Worm (Caenorhabditis elegans) whole organism, L2 larva: ENCODE measurements around the gene T04C12.1.

Experiments
- C34F6.9 ChIP-seq: fragments of 150-350 bp; optimal IDR thresholded peaks from 2 replicates; lab custom pipeline; 2014; ENCODE audit warnings: missing biosample characterization, missing genetic modification characterization
- F13H6.1 ChIP-seq: sonication (generic microtip); optimal IDR thresholded peaks from 2 replicates; lab custom pipeline; 2016; ENCODE audit warnings: missing genetic modification characterization, missing compliant biosample characterization
- R02D3.7 ChIP-seq: fragments of 150-350 bp; optimal IDR thresholded peaks from 2 replicates; lab custom pipeline; 2014; ENCODE audit warnings: missing biosample characterization, missing genetic modification characterization
- Y55F3AM.14 ChIP-seq: fragments of 200-800 bp; sonication (Bioruptor generic); optimal IDR thresholded peaks from 2 replicates; lab custom pipeline; 2018; ENCODE audit warnings: mild to moderate bottlenecking, missing genetic modification characterization, missing compliant biosample characterization
- ZK546.5 ChIP-seq: sonication (generic microtip); optimal IDR thresholded peaks from 2 replicates; lab custom pipeline; 2017; ENCODE audit warnings: missing biosample characterization, missing genetic modification characterization
- blmp-1 ChIP-seq: sonication (generic microtip); optimal IDR thresholded peaks from 2 replicates; lab custom pipeline; 2017; ENCODE audit warnings: missing genetic modification characterization, mild to moderate bottlenecking, missing compliant biosample characterization, antibody characterized with exemption, moderate library complexity; ENCODE audit not compliant: insufficient read depth
- ceh-16 ChIP-seq: fragments of 150-350 bp; optimal IDR thresholded peaks from 2 replicates; lab custom pipeline; 2014; ENCODE audit warnings: missing biosample characterization, missing genetic modification characterization
- crh-2 ChIP-seq: sonication (generic microtip); optimal IDR thresholded peaks from 2 replicates; lab custom pipeline; 2017; ENCODE audit warnings: missing biosample characterization, missing genetic modification characterization
- elt-1 ChIP-seq: fragments of 150-350 bp; optimal IDR thresholded peaks from 2 replicates; lab custom pipeline; 2014; ENCODE audit warnings: missing biosample characterization, missing genetic modification characterization
- fos-1 ChIP-seq: fragments of 150-350 bp; optimal IDR thresholded peaks from 2 replicates; lab custom pipeline; 2014; ENCODE audit warnings: missing biosample characterization, missing genetic modification characterization
- gmeb-1 ChIP-seq: fragments of 150-350 bp; optimal IDR thresholded peaks from 2 replicates; lab custom pipeline; 2014; ENCODE audit warnings: missing biosample characterization, missing genetic modification characterization
- lin-11 ChIP-seq: fragments of 150-350 bp; sonication (generic microtip); optimal IDR thresholded peaks from 2 replicates; lab custom pipeline; 2014; ENCODE audit warnings: missing biosample characterization, missing genetic modification characterization, inconsistent platforms, mixed read lengths
- lin-13 ChIP-seq: fragments of 150-350 bp; optimal IDR thresholded peaks from 2 replicates; lab custom pipeline; 2014; ENCODE audit warnings: missing biosample characterization, missing genetic modification reagents, missing genetic modification characterization
- lsy-2 ChIP-seq, 2 experiments: fragments of 150-350 bp in 1 of 2; sonication (generic microtip) in 1 of 2; optimal IDR thresholded peaks; 2 replicates each; lab custom pipeline; 2014 to 2017; ENCODE audit warnings: missing biosample characterization in 2 of 2, missing genetic modification characterization in 2 of 2
- mab-5 ChIP-seq: fragments of 150-350 bp; optimal IDR thresholded peaks from 2 replicates; lab custom pipeline; 2014; ENCODE audit warnings: missing biosample characterization, missing genetic modification characterization
- mdl-1 ChIP-seq, 2 experiments: fragments of 150-350 bp in 1 of 2; sonication (generic microtip) in 1 of 2; optimal IDR thresholded peaks; 2 replicates each; lab custom pipeline; 2017; ENCODE audit warnings: missing biosample characterization in 2 of 2, missing genetic modification characterization in 2 of 2
- nhr-10 ChIP-seq: sonication (generic microtip); optimal IDR thresholded peaks from 2 replicates; lab custom pipeline; 2017; ENCODE audit warnings: missing biosample characterization, missing genetic modification characterization
- nhr-12 ChIP-seq: fragments of 150-350 bp; optimal IDR thresholded peaks from 2 replicates; lab custom pipeline; 2014; ENCODE audit warnings: missing biosample characterization, missing genetic modification characterization
- nhr-129 ChIP-seq: fragments of 150-350 bp; optimal IDR thresholded peaks from 2 replicates; lab custom pipeline; 2014; ENCODE audit warnings: missing biosample characterization, missing genetic modification characterization
- nhr-21 ChIP-seq: fragments of 150-350 bp; optimal IDR thresholded peaks from 2 replicates; lab custom pipeline; 2014; ENCODE audit warnings: missing biosample characterization, missing genetic modification characterization
- nhr-237 ChIP-seq: fragments of 150-350 bp; optimal IDR thresholded peaks from 2 replicates; lab custom pipeline; 2014; ENCODE audit warnings: missing biosample characterization, missing genetic modification characterization
- nhr-25 ChIP-seq: fragments of 150-350 bp; sonication (generic microtip); optimal IDR thresholded peaks from 3 replicates; lab custom pipeline; 2014; ENCODE audit warnings: missing biosample characterization, missing genetic modification characterization
- nhr-77 ChIP-seq: fragments of 150-350 bp; optimal IDR thresholded peaks from 2 replicates; lab custom pipeline; 2014; ENCODE audit warnings: missing biosample characterization, missing genetic modification characterization
- sem-4 ChIP-seq: fragments of 150-350 bp; optimal IDR thresholded peaks from 2 replicates; lab custom pipeline; 2014; ENCODE audit warnings: missing biosample characterization, missing genetic modification reagents, missing genetic modification characterization
- skn-1 ChIP-seq: sonication (generic microtip); optimal IDR thresholded peaks from 2 replicates; lab custom pipeline; 2017; ENCODE audit warnings: missing biosample characterization, missing genetic modification characterization
- sma-3 ChIP-seq: sonication (generic microtip); optimal IDR thresholded peaks from 2 replicates; lab custom pipeline; 2016; ENCODE audit warnings: missing genetic modification reagents, missing genetic modification characterization, missing compliant biosample characterization
- sma-9 ChIP-seq, 2 experiments: fragments of 150-350 bp in 1 of 2; sonication (generic microtip) in 1 of 2; optimal IDR thresholded peaks; 2 replicates each; lab custom pipeline; 2014 to 2016; ENCODE audit warnings: missing genetic modification characterization in 2 of 2, mild to moderate bottlenecking in 1 of 2, missing biosample characterization in 1 of 2, missing compliant biosample characterization in 1 of 2, missing genetic modification reagents in 1 of 2, moderate library complexity in 1 of 2
- snpc-4 ChIP-seq: fragments of 150-350 bp; optimal IDR thresholded peaks from 2 replicates; lab custom pipeline; 2014; ENCODE audit warnings: missing biosample characterization, missing genetic modification characterization
- unc-39 ChIP-seq: fragments of 150-350 bp; optimal IDR thresholded peaks from 2 replicates; lab custom pipeline; 2014; ENCODE audit warnings: missing biosample characterization, missing genetic modification characterization
- unc-55 ChIP-seq: fragments of 150-350 bp; sonication (generic microtip); optimal IDR thresholded peaks from 3 replicates; lab custom pipeline; 2014; ENCODE audit warnings: missing biosample characterization, missing genetic modification reagents, missing genetic modification characterization
- unc-62 ChIP-seq: fragments of 150-350 bp; optimal IDR thresholded peaks from 2 replicates; lab custom pipeline; 2014; ENCODE audit warnings: missing biosample characterization, missing genetic modification reagents, missing genetic modification characterization
- zag-1 ChIP-seq: fragments of 150-350 bp; optimal IDR thresholded peaks from 2 replicates; lab custom pipeline; 2014; ENCODE audit warnings: missing biosample characterization, missing genetic modification characterization
- ztf-1 ChIP-seq: fragments of 200-800 bp; sonication (Bioruptor generic); conservative IDR thresholded peaks from 2 replicates; pipeline ENCODE4 v1.3.6; 2022; ENCODE audit warnings: missing genetic modification characterization, missing compliant biosample characterization
- ztf-11 ChIP-seq: sonication (generic microtip); optimal IDR thresholded peaks from 2 replicates; lab custom pipeline; 2017; ENCODE audit warnings: missing biosample characterization, missing genetic modification characterization

The T04C12.1 gene

ce11 chrV:11094698-11095097, 35.6 kb upstream of the T04C12.1 start:
- TF ChIP-seq ceh-16 (tag; lab: Kevin White, UChicago): no peak
- peak; percentile 2 for TF ChIP-seq nhr-129 (tag; lab: Kevin White, UChicago)
- peak; percentile 70 for TF ChIP-seq blmp-1
- TF ChIP-seq elt-1: no peak
- peak; percentile 28 for TF ChIP-seq sma-9 (GFP tag; optimal IDR thresholded peaks at IDR 0.05; lab: Kevin White, UChicago)
- TF ChIP-seq sma-9 (tag; optimal IDR thresholded peaks at IDR 0.05; lab: Kevin White, UChicago): no peak
- TF ChIP-seq lin-13 (GFP tag; lab: Kevin White, UChicago): no peak
- TF ChIP-seq crh-2: no peak
- TF ChIP-seq nhr-25 (tag; lab: Kevin White, UChicago): peak; percentile 84
- TF ChIP-seq ztf-1: no peak

DNA sequence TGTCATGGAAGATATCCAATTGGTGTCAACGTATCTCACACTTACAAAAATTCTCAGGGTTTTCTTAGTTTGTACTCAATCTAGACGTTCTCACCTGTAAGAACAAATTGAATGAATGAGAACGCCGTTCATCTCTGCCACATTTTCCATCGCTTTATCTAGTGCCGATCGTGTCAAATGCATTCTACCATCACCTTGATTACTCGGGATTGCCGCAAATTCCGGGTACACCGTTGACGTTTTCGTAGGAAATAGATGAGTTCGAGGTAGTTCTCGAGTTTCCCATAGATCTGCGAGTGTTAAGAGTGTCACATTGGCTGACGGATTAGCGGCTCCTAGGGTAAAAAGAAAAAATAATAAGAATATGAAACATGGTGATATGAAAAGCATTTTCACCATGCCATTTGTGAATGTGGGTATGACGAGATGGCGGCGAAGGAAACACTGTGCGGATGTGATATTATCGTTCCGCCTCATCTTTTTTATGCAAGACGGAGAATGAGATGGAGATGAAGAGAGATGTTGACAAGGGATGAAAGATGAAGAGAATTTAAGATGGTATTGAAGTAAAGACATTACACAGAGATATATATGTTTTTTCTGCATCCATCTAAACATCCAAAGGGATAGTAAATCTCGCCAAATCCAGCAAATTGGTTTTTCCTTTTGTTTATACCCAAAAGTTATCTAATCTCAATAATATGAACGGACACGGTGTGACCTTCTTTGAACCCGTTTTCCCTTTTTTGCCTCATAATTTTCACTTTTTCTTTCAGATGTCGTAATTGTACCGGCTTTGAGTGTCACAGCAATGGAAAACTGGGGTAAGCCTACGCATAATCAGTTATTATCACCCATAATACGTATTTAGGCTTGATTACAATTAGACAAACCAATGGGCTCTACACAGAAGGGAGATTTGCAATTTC, 34.4 kb upstream of the T04C12.1 start, which contains the start of gene lact-8:
Gene lact-8 (minus strand): TSS at position 445 of the 929 bp plus-strand sequence.
- peak; percentile 55 for TF ChIP-seq blmp-1
- no peak for TF ChIP-seq sem-4 (tag; lab: Kevin White, UChicago)
- TF ChIP-seq, all 48 proteins: peak for 1

ce11 chrV:11087519-11087998, 28.5 kb upstream of the T04C12.1 start, which contains the start of gene Y42A5A.1:
TSS of gene Y42A5A.1 (plus strand) at chrV:11087948.
- TF ChIP-seq C34F6.9 (no peak), nhr-25 (tag; lab: Kevin White, UChicago) (peak; percentile 49), nhr-12 (tag; lab: Kevin White, UChicago) (no peak)

ce11 chrV:11087119-11087518, 28.1 kb upstream of the T04C12.1 start:
- TF ChIP-seq ceh-16 (tag; lab: Kevin White, UChicago) (no peak), R02D3.7 (no peak), lsy-2 (tag; optimal IDR thresholded peaks at IDR 0.05; lab: Kevin White, UChicago) (no peak), unc-62 (GFP tag; lab: Kevin White, UChicago) (no peak), blmp-1 (peak; percentile 46), unc-55 (GFP tag; lab: Kevin White, UChicago) (no peak), sma-3 (GFP tag; lab: Kevin White, UChicago) (peak; percentile 6), zag-1 (tag; lab: Kevin White, UChicago) (no peak), unc-39 (tag; lab: Kevin White, UChicago) (no peak), ZK546.5 (tag; lab: Kevin White, UChicago) (no peak), gmeb-1 (tag; lab: Kevin White, UChicago) (peak; percentile 2), lin-11 (tag; lab: Kevin White, UChicago) (no peak), fos-1 (tag; lab: Kevin White, UChicago) (peak; percentile 4), Y55F3AM.14 (GFP tag; lab: Kevin White, UChicago) (no peak), nhr-77 (tag; lab: Kevin White, UChicago) (no peak)

ce11 chrV:11083691-11084090, 24.6 kb upstream of the T04C12.1 start:
- TF ChIP-seq sem-4 (tag; lab: Kevin White, UChicago) (no peak), sma-3 (GFP tag; lab: Kevin White, UChicago) (no peak), nhr-21 (tag; lab: Kevin White, UChicago) (no peak), unc-55 (GFP tag; lab: Kevin White, UChicago) (peak; percentile 29), F13H6.1 (tag; lab: Kevin White, UChicago) (peak; percentile 84), ztf-11 (tag; lab: Kevin White, UChicago) (no peak), nhr-237 (no peak), mab-5 (peak; percentile 38), unc-62 (GFP tag; lab: Kevin White, UChicago) (no peak), Y55F3AM.14 (GFP tag; lab: Kevin White, UChicago) (peak; percentile 5), blmp-1 (no peak), sma-9 (GFP tag; optimal IDR thresholded peaks at IDR 0.05; lab: Kevin White, UChicago) (peak; percentile 61), sma-9 (tag; optimal IDR thresholded peaks at IDR 0.05; lab: Kevin White, UChicago) (no peak), lin-13 (GFP tag; lab: Kevin White, UChicago) (peak; percentile 33), lsy-2 (tag; optimal IDR thresholded peaks at IDR 0.05; lab: Kevin White, UChicago) (peak in 1 of 2 experiments; percentile 62), nhr-129 (tag; lab: Kevin White, UChicago) (peak; percentile 77), zag-1 (tag; lab: Kevin White, UChicago) (no peak), skn-1 (tag; lab: Kevin White, UChicago) (no peak), mdl-1 (tag; optimal IDR thresholded peaks at IDR 0.05; lab: Kevin White, UChicago) (peak; percentile 19 to 37), nhr-10 (no peak), C34F6.9 (peak; percentile 68), elt-1 (no peak), snpc-4 (no peak), nhr-77 (tag; lab: Kevin White, UChicago) (no peak)
